Worm (Caenorhabditis elegans) whole organism, midembryonic: ENCODE measurements around the gene F38A1.9.

Experiments used
- T22C8.4 ChIP-seq: fragments of 200-800 bp; sonication (Bioruptor generic); IDR thresholded peaks from 2 replicates; pipeline ENCODE4 v1.3.6; 2022; ENCODE audit warnings: missing genetic modification characterization, missing compliant biosample characterization
- cog-1 ChIP-seq: sonication (generic microtip); optimal IDR thresholded peaks from 2 replicates; lab custom pipeline; 2016; ENCODE audit warnings: missing genetic modification characterization, missing compliant biosample characterization
- flt-1 ChIP-seq: fragments of 200-800 bp; sonication (Bioruptor generic); IDR thresholded peaks from 2 replicates; pipeline ENCODE4 v1.3.6; 2022; ENCODE audit warnings: missing genetic modification characterization, missing compliant biosample characterization
- klf-2 ChIP-seq: fragments of 200-800 bp; sonication (Bioruptor generic); conservative IDR thresholded peaks from 2 replicates; pipeline ENCODE4 v1.3.6; 2022; ENCODE audit warnings: missing genetic modification reagents, missing genetic modification characterization, missing compliant biosample characterization
- med-1 ChIP-seq: sonication (generic microtip); optimal IDR thresholded peaks from 2 replicates; lab custom pipeline; 2017; ENCODE audit warnings: missing genetic modification characterization, mild to moderate bottlenecking, missing compliant biosample characterization, antibody characterized with exemption, missing genetic modification reagents; ENCODE audit not compliant: insufficient read depth
- ref-1 ChIP-seq: fragments of 200-800 bp; sonication (Bioruptor generic); conservative IDR thresholded peaks from 2 replicates; pipeline ENCODE4 v1.3.6; 2022; ENCODE audit warnings: missing genetic modification reagents, missing genetic modification characterization, missing compliant biosample characterization
- tab-1 ChIP-seq: fragments of 200-800 bp; sonication (Bioruptor generic); IDR thresholded peaks from 2 replicates; pipeline ENCODE4 v1.3.6; 2022; ENCODE audit warnings: missing genetic modification characterization, missing compliant biosample characterization
- ztf-23 ChIP-seq: fragments of 200-800 bp; sonication (Bioruptor generic); IDR thresholded peaks from 2 replicates; pipeline ENCODE4 v1.3.6; 2022; ENCODE audit warnings: missing genetic modification reagents, missing genetic modification characterization, missing compliant biosample characterization
- ztf-29 ChIP-seq: fragments of 200-800 bp; sonication (Bioruptor generic); IDR thresholded peaks from 2 replicates; pipeline ENCODE4 v1.3.6; 2022; ENCODE audit warnings: missing genetic modification reagents, missing genetic modification characterization, missing compliant biosample characterization

Gene F38A1.9

DNA sequence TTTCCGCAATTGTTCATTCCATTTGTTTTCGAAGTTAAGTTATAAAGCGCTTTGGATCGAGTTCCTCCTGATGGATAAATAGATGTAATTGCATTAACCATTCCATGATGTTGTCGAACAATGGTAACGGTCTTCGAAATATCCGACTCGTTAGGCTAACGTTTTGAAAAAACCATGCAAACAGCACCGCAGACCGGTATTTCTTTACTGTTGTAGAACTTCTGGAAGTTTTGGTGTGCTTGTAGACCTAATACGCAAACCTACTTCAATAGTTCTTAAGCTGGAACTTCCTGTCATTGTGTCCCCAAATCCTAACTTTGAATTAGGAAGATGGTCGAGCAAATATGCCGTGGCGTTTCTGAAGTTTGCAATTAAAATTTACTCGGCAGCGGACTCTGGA lies at the start of gene F38A1.9:
Gene F38A1.9 (minus strand): TSS at position 101 of the 400 bp plus-strand sequence.
- TF ChIP-seq med-1 (GFP tag; lab: Kevin White, UChicago) (no peak), ztf-29 (GFP tag; lab: Robert Waterston, UW) (no peak), tab-1 (no peak), T22C8.4 (GFP tag; lab: Robert Waterston, UW) (no peak), ref-1 (no peak), cog-1 (tag; lab: Kevin White, UChicago) (no peak), klf-2 (no peak), flt-1 (no peak), ztf-23 (GFP tag; lab: Robert Waterston, UW) (no peak)

DNA sequence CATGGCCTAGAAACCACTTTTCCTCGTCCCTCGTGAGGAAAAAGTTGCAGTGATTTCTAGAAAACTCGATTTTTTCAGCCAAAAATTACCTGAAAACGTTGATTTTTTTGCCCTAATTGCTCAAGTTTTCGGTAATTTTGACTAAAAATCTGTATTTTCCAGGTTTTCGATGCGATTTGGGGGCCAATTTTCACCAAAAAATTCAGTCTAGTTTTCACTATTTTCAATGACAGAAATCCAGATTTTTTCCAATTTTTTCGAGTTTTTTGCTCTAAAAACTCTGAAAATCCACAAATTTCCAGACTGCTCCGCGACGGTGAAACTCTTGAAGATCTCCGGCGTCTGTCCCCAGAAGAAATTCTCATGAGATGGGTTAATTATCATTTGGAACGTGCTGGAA lies 44.2 kb upstream of the F38A1.9 start, which contains the start of gene plst-1:
Gene plst-1 (plus strand): TSS at position 301 of the 400 bp plus-strand sequence.
- TF ChIP-seq T22C8.4 (GFP tag; lab: Robert Waterston, UW), result no peak
- no peak for TF ChIP-seq flt-1
- TF ChIP-seq ref-1, result no peak
- TF ChIP-seq klf-2, result no peak
- no peak for TF ChIP-seq ztf-29 (GFP tag; lab: Robert Waterston, UW)
- TF ChIP-seq med-1 (GFP tag; lab: Kevin White, UChicago), result no peak
- no peak for TF ChIP-seq cog-1 (tag; lab: Kevin White, UChicago)
- TF ChIP-seq ztf-23 (GFP tag; lab: Robert Waterston, UW), result no peak
- TF ChIP-seq tab-1, result no peak

DNA sequence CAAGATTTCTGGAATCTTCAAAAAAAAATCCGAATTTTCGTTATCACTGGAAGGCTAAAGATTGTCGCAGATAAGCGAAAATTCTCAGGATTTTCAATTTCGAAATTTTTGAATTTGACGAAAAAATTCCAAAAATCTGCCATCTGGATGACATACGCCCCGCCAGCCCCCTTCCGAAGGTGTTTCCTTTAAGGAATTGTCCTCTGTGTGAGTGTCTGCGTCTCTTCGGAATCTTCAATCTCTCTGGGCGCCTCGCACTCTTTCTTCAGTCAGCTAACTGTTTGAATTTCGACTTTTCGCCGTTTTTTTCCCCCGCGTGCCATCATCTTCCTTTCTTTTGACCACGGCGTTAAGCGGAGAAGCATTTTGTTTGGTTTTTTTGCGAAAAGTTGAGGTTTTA lies 41.4 kb upstream of the F38A1.9 start:
- TF ChIP-seq ztf-29 (GFP tag; lab: Robert Waterston, UW) (no peak), flt-1 (no peak), tab-1 (no peak), ref-1 (no peak), klf-2 (no peak), cog-1 (tag; lab: Kevin White, UChicago) (no peak), med-1 (GFP tag; lab: Kevin White, UChicago) (no peak), ztf-23 (GFP tag; lab: Robert Waterston, UW) (no peak), T22C8.4 (GFP tag; lab: Robert Waterston, UW) (no peak)

ce11 chrIV:1284877-1285276 lies 39.7 kb upstream of the F38A1.9 start:
- TF ChIP-seq T22C8.4 (GFP tag; lab: Robert Waterston, UW) (no peak), ztf-29 (GFP tag; lab: Robert Waterston, UW) (no peak), flt-1 (no peak), cog-1 (tag; lab: Kevin White, UChicago) (no peak), klf-2 (no peak), ref-1 (no peak), ztf-23 (GFP tag; lab: Robert Waterston, UW) (no peak)

DNA sequence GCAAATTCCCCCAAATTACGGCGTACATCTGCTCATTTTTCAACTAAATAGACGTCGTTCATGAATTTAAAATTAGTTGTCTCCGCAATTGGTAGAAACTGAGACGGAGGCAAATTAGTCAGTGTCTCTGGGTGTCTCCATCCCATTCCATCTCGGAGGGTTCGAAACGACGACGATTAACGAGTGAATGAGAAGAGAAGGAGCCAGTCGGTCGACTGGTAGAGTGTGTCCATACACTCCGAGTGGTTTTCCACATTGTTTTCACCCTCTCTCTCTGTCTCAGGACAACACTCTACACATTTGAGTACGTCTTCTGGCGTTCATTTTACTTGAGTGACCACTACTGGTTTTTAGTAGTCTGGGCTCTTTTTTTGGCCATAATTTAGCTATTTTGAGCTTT lies 33.8 kb upstream of the F38A1.9 start:
- no peak for TF ChIP-seq tab-1
- no peak for TF ChIP-seq flt-1
- TF ChIP-seq ref-1, result no peak
- no peak for TF ChIP-seq ztf-29 (GFP tag; lab: Robert Waterston, UW)
- TF ChIP-seq ztf-23 (GFP tag; lab: Robert Waterston, UW), result no peak
- TF ChIP-seq med-1 (GFP tag; lab: Kevin White, UChicago), result no peak
- no peak for TF ChIP-seq T22C8.4 (GFP tag; lab: Robert Waterston, UW)
- TF ChIP-seq cog-1 (tag; lab: Kevin White, UChicago), result no peak
- no peak for TF ChIP-seq klf-2

ce11 chrIV:1277067-1277466 lies 31.9 kb upstream of the F38A1.9 start:
- TF ChIP-seq ztf-29 (GFP tag; lab: Robert Waterston, UW), result no peak
- no peak for TF ChIP-seq T22C8.4 (GFP tag; lab: Robert Waterston, UW)
- no peak for TF ChIP-seq klf-2
- TF ChIP-seq tab-1, result no peak
- no peak for TF ChIP-seq flt-1
- no peak for TF ChIP-seq ref-1
- TF ChIP-seq cog-1 (tag; lab: Kevin White, UChicago), result no peak
- TF ChIP-seq ztf-23 (GFP tag; lab: Robert Waterston, UW), result no peak
- no peak for TF ChIP-seq med-1 (GFP tag; lab: Kevin White, UChicago)

ce11 chrIV:1275910-1276309 lies 30.8 kb upstream of the F38A1.9 start:
- no peak for TF ChIP-seq klf-2
- TF ChIP-seq ztf-29 (GFP tag; lab: Robert Waterston, UW), result no peak
- no peak for TF ChIP-seq cog-1 (tag; lab: Kevin White, UChicago)
- no peak for TF ChIP-seq med-1 (GFP tag; lab: Kevin White, UChicago)
- no peak for TF ChIP-seq T22C8.4 (GFP tag; lab: Robert Waterston, UW)
- TF ChIP-seq ztf-23 (GFP tag; lab: Robert Waterston, UW), result no peak
- no peak for TF ChIP-seq flt-1
- no peak for TF ChIP-seq ref-1

ce11 chrIV:1274583-1274982 lies 29.4 kb upstream of the F38A1.9 start, which contains the start of gene C09E9.1:
Gene C09E9.1, plus strand, starts transcription at chrIV:1274868.
- no peak for TF ChIP-seq ztf-29 (GFP tag; lab: Robert Waterston, UW)
- no peak for TF ChIP-seq tab-1
- TF ChIP-seq klf-2, result no peak
- no peak for TF ChIP-seq T22C8.4 (GFP tag; lab: Robert Waterston, UW)
- no peak for TF ChIP-seq flt-1
- no peak for TF ChIP-seq ztf-23 (GFP tag; lab: Robert Waterston, UW)
- no peak for TF ChIP-seq ref-1
- no peak for TF ChIP-seq med-1 (GFP tag; lab: Kevin White, UChicago)
- no peak for TF ChIP-seq cog-1 (tag; lab: Kevin White, UChicago)

DNA sequence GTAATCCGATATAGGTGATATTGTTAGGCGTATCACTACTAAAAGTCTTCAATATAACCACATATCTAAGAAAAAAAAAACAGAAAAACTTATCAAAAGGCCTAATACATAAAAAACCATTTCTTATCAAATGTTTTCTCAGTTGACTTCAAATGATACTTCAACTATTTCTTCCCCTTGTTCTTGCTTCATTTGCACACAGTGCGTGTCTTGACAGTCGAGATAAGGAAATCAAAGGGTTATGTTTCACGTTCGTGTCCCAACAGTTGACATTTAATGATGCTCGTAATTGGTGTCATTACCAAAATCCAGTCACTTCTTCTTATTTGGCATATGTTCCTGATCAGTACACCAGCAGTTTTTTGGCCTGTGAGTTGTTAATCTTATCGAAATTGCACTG lies 21.6 kb upstream of the F38A1.9 start, which contains the start of gene clec-170:
Gene clec-170 (plus strand): TSS at position 143 of the 400 bp plus-strand sequence.
- TF ChIP-seq flt-1 (no peak), cog-1 (tag; lab: Kevin White, UChicago) (no peak), T22C8.4 (GFP tag; lab: Robert Waterston, UW) (no peak), med-1 (GFP tag; lab: Kevin White, UChicago) (no peak), ztf-29 (GFP tag; lab: Robert Waterston, UW) (no peak), klf-2 (no peak), ztf-23 (GFP tag; lab: Robert Waterston, UW) (no peak), tab-1 (no peak), ref-1 (no peak)

- no peak for TF ChIP-seq ztf-29 (GFP tag; lab: Robert Waterston, UW)
- no peak for TF ChIP-seq ref-1
- no peak for TF ChIP-seq ztf-23 (GFP tag; lab: Robert Waterston, UW)
- TF ChIP-seq med-1 (GFP tag; lab: Kevin White, UChicago), result no peak
Measured at ce11 chrIV:1266138-1266537, 21.0 kb upstream of the F38A1.9 start.
